Worm (Caenorhabditis elegans): ENCODE results near the gene ceh-100.

DNA sequence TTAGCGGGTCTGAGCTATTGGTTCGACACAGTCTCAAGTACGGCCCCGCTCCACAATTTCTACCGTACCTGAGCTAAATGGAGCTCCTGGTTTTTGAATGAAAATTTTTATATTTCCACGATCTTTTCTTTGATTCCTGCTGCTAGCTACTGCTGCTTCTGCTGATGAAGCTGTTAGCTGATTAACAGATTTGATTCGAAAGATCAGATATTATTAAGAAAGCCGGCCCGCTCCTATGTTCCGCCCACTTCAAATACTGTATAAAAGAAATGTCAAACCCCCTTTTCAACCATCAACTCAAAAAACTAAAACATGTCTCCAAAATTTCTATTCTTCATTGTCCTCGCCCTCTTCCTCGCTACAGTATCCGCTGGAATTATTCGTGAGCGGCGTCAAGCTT is 14.1 kb upstream of the ceh-100 start, which contains the start of gene nspe-3:
- TF ChIP-seq cog-1 (tag; optimal IDR thresholded peaks at IDR 0.05) (no peak), tab-1 (GFP tag; IDR thresholded peaks at IDR 0.05) (no peak)

All from whole organism, midembryonic.